Fruit fly (Drosophila melanogaster): ENCODE measurements around the gene CG32026.

DNA sequence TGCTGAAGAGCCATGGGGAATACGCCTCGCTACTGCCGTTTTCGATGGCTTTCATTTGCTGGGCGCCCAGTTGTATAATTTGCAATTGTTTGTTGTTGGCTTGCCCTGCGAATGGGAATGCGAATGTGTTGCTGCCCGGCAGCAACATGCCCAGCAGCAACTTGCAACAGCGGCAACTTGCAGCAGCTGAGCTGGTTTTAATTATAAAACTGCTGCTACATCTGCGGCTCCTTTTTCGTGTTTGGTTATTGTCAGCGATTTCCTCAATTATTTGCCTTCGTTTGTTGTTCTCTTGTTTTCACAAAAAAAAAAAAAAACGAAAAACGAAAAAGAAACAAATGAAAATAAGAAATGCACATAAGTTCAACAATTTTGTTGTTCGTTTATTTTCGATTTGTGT is 34.8 kb downstream of the CG32026 start:
- TF ChIP-seq Sin3A (optimal IDR thresholded peaks at IDR 0.05) (no peak), psq (optimal IDR thresholded peaks at IDR 0.05) (no peak), h (optimal IDR thresholded peaks at IDR 0.05) (no peak), insv (optimal IDR thresholded peaks at IDR 0.05) (no peak)
